Worm (Caenorhabditis elegans): ENCODE data around the gene K03D3.5.
"Not testable (repeated sequence)": the region's sequence is repeated elsewhere in the genome, so short reads cannot be mapped to it uniquely, and the experiment has no call there.

K03D3.5 gene

DNA sequence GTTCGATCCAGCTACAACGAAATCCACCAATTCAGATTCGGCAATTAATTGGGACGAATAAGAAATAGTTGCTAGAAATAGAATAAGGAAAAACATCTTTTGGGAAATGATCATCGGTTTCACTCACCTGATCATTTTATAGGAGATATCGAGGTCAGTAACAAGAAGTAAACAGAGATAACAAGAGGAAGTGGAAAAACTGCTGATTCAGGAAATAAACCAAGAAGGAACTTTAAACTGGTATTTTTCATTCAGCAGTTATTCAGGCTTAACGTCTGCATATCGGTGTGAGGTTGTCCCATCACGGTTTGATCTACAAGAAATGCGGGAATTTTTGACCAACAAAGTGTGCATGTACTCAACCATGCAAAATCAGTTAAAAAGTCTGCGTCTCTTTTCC is 8.2 kb upstream of the K03D3.5 start, which contains the start of gene K03D3.2:
K03D3.2 (minus strand) TSS at position 101 of the 400 bp plus-strand sequence.
- TF ChIP-seq cog-1 (tag; optimal IDR thresholded peaks at IDR 0.05): no peak
- no peak for TF ChIP-seq ztf-29 (GFP tag; IDR thresholded peaks at IDR 0.05)
- no peak for TF ChIP-seq klf-2 (GFP tag; conservative IDR thresholded peaks at IDR 0.05)
- no peak for TF ChIP-seq med-1 (GFP tag; optimal IDR thresholded peaks at IDR 0.05; ENCODE audit: insufficient read depth)
- no peak for TF ChIP-seq T22C8.4 (GFP tag; IDR thresholded peaks at IDR 0.05)
- TF ChIP-seq flt-1 (GFP tag; IDR thresholded peaks at IDR 0.05): no peak

DNA sequence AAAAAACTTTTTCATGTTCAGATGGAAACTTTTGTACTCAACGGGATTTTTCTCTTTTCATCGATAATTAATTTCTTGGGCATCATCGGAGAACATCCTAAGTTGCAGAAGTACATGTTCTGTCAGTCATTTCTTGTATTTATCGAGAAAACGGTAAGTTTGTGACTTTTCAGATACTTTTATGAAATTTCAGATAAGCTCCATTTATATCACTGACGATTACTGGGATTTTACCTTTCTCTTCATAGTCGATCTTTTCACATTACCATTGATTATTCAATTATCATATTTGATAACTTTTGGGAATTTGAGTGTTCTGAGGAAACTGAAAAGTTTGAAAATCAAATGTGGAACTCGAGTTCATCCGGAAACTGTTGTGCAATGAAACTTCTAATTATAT is 4.3 kb upstream of the K03D3.5 start, which contains the start of gene srz-105:
srz-105 (plus strand) TSS at position 301 of the 400 bp plus-strand sequence.
- TF ChIP-seq T22C8.4 (GFP tag; IDR thresholded peaks at IDR 0.05) (no peak), cog-1 (tag; optimal IDR thresholded peaks at IDR 0.05) (no peak), klf-2 (GFP tag; conservative IDR thresholded peaks at IDR 0.05) (no peak), ztf-29 (GFP tag; IDR thresholded peaks at IDR 0.05) (no peak), ref-1 (GFP tag; conservative IDR thresholded peaks at IDR 0.05) (no peak), med-1 (GFP tag; optimal IDR thresholded peaks at IDR 0.05; ENCODE audit: insufficient read depth) (no peak), ztf-23 (GFP tag; IDR thresholded peaks at IDR 0.05) (no peak), tab-1 (GFP tag; IDR thresholded peaks at IDR 0.05) (no peak), flt-1 (GFP tag; IDR thresholded peaks at IDR 0.05) (no peak)

DNA sequence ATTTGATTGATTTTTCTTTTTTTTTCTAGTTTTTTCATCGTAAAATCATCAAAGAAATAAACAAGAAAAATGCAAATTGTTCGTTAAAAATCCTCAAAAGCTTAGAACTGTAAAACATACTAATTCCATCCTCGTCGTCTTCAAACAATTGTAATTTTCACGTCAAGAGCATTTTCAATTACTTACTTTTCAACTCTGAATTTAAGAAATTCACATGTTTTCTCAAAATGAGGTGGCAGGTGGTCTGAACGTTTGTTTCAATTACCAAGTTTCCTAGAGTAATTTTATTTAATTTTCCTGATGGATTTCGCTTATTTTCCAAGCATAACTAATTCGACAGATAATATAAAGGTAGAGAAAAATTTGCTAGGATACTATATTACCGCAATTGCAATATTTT is 3.1 kb upstream of the K03D3.5 start, which contains the start of gene srz-104:
srz-104 (plus strand) TSS at position 301 of the 400 bp plus-strand sequence.
- no peak for TF ChIP-seq klf-2 (GFP tag; conservative IDR thresholded peaks at IDR 0.05)
- TF ChIP-seq tab-1 (GFP tag; IDR thresholded peaks at IDR 0.05): no peak
- no peak for TF ChIP-seq T22C8.4 (GFP tag; IDR thresholded peaks at IDR 0.05)
- TF ChIP-seq flt-1 (GFP tag; IDR thresholded peaks at IDR 0.05): no peak
- TF ChIP-seq cog-1 (tag; optimal IDR thresholded peaks at IDR 0.05): no peak
- no peak for TF ChIP-seq ztf-29 (GFP tag; IDR thresholded peaks at IDR 0.05)
- no peak for TF ChIP-seq ztf-23 (GFP tag; IDR thresholded peaks at IDR 0.05)

DNA sequence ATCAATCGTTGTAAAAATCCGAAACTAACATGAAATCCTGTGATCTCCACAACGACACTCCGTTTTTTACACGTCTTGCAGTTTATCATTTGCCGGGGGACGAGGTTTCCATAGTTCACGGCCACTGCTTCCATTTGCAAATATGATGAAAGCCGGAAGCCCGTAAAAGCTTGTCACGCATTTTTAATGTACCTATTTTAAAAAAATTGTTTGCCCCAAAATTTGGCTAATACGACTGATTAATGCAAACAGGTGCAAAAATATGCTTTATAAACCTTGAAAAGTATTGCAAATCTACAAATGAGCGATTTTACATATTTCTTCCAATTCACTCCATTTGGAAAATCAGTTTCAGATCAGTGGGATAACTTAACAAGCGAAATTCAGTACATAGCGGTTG is 556 bp upstream of the K03D3.5 start, which contains the start of gene srz-61:
srz-61 (plus strand) TSS at position 301 of the 400 bp plus-strand sequence.
- TF ChIP-seq flt-1 (GFP tag; IDR thresholded peaks at IDR 0.05) (no peak), ztf-29 (GFP tag; IDR thresholded peaks at IDR 0.05) (no peak)

DNA sequence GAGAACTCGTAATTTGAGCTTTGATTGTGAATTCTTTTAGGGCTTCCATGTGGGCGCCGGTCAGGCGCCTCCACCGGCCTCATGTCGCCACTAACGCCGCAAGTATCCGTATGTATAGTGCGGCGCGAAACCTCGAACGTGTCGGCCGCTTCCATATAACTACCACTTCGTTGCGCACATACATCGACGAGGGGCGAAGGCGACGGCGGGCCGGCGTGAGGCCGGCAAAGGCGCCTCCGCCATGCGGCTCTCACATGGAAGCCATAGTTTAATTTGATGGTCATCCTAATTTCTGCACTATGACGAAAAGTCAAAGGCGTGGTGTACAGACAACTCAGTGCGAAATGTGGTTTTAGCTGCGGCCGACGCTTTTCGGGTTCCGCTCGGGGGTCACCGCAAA is 10.2 kb downstream of the K03D3.5 start:
- TF ChIP-seq ztf-23 (GFP tag; IDR thresholded peaks at IDR 0.05) (no peak), ref-1 (GFP tag; conservative IDR thresholded peaks at IDR 0.05) (no peak), flt-1 (GFP tag; IDR thresholded peaks at IDR 0.05) (no peak), ztf-29 (GFP tag; IDR thresholded peaks at IDR 0.05) (no peak), tab-1 (GFP tag; IDR thresholded peaks at IDR 0.05) (no peak), klf-2 (GFP tag; conservative IDR thresholded peaks at IDR 0.05) (no peak), cog-1 (tag; optimal IDR thresholded peaks at IDR 0.05) (no peak), med-1 (GFP tag; optimal IDR thresholded peaks at IDR 0.05; ENCODE audit: insufficient read depth) (no peak), T22C8.4 (GFP tag; IDR thresholded peaks at IDR 0.05) (no peak)

DNA sequence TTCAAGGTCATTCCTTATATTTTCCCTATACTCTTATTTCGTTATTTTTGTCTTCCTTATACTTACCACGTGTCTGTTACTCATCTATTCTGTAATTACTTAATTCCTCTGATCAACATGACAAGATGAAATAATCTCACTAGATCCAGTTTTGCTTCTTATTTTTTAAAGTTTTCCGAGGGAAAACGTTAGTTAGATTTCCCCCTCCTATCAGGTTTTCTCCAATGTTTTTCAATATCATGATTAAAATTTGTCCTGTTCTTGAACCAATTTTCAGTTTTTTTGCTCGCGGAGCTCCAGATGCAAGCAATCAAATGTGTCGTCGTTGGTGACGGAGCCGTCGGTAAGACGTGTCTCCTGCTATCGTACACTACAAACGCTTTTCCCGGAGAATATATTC is 12.4 kb downstream of the K03D3.5 start, which contains the start of gene rac-2:
rac-2 (plus strand) TSS at position 301 of the 400 bp plus-strand sequence.
- not testable (repeated sequence) for TF ChIP-seq ref-1 (GFP tag; conservative IDR thresholded peaks at IDR 0.05); ztf-29 (GFP tag; IDR thresholded peaks at IDR 0.05); T22C8.4 (GFP tag; IDR thresholded peaks at IDR 0.05)

DNA sequence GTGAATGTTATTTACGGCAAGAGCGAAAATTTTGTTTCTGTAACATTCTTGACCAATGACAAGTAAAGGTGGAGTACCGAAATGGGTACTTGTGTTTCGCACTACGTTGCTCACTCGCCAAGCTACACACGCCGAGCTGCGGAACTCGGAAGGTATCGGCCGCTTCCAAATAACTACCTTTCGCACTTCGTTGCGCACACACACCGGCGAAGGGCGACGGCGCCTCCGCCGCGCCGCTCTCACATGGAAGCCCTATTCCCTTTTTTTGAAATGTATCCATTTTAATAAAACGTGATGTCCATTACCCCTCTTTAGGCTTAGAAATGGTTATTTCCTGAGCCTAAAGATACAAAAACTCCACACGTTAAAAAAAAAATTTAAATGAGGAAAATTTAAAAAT is 13.4 kb downstream of the K03D3.5 start:
- TF ChIP-seq ztf-23 (GFP tag; IDR thresholded peaks at IDR 0.05) (no peak), tab-1 (GFP tag; IDR thresholded peaks at IDR 0.05) (no peak), T22C8.4 (GFP tag; IDR thresholded peaks at IDR 0.05) (no peak), ztf-29 (GFP tag; IDR thresholded peaks at IDR 0.05) (no peak), cog-1 (tag; optimal IDR thresholded peaks at IDR 0.05) (no peak), klf-2 (GFP tag; conservative IDR thresholded peaks at IDR 0.05) (no peak), flt-1 (GFP tag; IDR thresholded peaks at IDR 0.05) (no peak), med-1 (GFP tag; optimal IDR thresholded peaks at IDR 0.05; ENCODE audit: insufficient read depth) (no peak), ref-1 (GFP tag; conservative IDR thresholded peaks at IDR 0.05) (no peak)

DNA sequence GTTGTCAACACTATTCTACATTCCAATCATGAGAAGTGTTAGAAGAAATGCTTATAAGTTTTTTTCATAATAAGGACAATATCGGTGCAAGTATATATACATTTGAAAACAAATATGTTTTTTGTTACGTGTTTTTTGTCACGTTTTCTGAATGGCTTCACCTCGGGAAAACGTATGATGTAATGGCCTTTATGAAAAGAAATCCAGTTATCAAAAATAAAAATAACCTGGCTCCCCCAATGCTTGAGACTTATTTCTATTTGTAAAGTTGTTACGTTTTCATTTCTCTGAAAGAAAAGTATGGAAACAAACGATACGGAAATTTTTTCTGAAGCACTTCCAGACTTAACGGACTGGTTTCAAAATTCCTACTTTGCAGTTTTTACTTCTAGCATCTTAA is 21.5 kb downstream of the K03D3.5 start, which contains the start of gene srz-72:
srz-72 (plus strand) TSS at position 301 of the 400 bp plus-strand sequence.
- TF ChIP-seq ztf-23 (GFP tag; IDR thresholded peaks at IDR 0.05) (no peak), T22C8.4 (GFP tag; IDR thresholded peaks at IDR 0.05) (no peak), tab-1 (GFP tag; IDR thresholded peaks at IDR 0.05) (no peak), cog-1 (tag; optimal IDR thresholded peaks at IDR 0.05) (no peak), med-1 (GFP tag; optimal IDR thresholded peaks at IDR 0.05; ENCODE audit: insufficient read depth) (no peak), ztf-29 (GFP tag; IDR thresholded peaks at IDR 0.05) (no peak), ref-1 (GFP tag; conservative IDR thresholded peaks at IDR 0.05) (no peak), klf-2 (GFP tag; conservative IDR thresholded peaks at IDR 0.05) (no peak), flt-1 (GFP tag; IDR thresholded peaks at IDR 0.05) (no peak)

DNA sequence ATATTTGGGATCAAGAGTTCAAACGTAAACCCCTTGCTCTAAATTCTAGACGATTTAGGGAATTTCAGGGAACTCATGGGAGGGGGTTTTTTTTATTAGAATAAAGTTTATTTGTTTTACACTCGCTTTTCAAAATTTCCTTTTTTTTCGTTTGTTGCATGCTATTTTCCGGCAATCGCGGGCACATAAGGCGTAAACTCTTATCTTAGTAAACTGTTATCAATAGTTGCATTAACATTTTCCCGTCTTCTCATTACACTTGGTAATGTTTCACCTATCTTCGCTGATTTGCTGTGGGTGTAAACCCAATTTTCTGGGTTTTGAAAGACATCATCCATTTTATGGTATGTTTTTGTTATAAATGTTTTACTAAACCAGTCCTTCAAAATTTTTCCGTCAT is 26.4 kb downstream of the K03D3.5 start:
- TF ChIP-seq flt-1 (GFP tag; IDR thresholded peaks at IDR 0.05): no peak

DNA sequence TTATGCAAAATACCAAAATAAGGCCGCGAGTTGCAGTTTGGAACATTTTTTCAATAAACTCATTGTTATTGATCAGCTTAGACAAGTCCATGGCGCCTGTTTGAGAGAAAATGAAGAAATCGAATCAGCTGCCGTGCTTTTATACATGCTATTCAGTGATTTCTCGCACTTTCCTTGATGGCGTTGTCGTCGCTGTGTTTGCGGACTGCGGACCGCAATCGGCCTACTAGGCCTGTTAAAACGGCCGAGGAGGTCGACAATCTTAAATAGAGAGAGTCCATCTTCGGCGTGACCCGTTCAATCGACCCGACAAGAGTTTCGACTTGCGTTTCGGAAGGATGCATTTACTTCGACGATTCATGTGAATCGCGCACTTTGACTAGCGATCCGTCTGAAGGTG is 29.6 kb downstream of the K03D3.5 start, which contains the start of gene srz-75:
srz-75 (minus strand) TSS at position 101 of the 400 bp plus-strand sequence.
- TF ChIP-seq med-1 (GFP tag; optimal IDR thresholded peaks at IDR 0.05; ENCODE audit: insufficient read depth) (no peak), tab-1 (GFP tag; IDR thresholded peaks at IDR 0.05) (no peak), cog-1 (tag; optimal IDR thresholded peaks at IDR 0.05) (no peak), ztf-23 (GFP tag; IDR thresholded peaks at IDR 0.05) (no peak), ztf-29 (GFP tag; IDR thresholded peaks at IDR 0.05) (no peak), flt-1 (GFP tag; IDR thresholded peaks at IDR 0.05) (no peak), T22C8.4 (GFP tag; IDR thresholded peaks at IDR 0.05) (no peak), klf-2 (GFP tag; conservative IDR thresholded peaks at IDR 0.05) (no peak), ref-1 (GFP tag; conservative IDR thresholded peaks at IDR 0.05) (no peak)
